Worm (Caenorhabditis elegans) whole organism, L4 larva: Measurements from ENCODE around the gene ubh-1.
A peak's percentile ranks its signal among the peaks of the same experiment; 100 is the strongest.

ENCODE experiments used
- F10B5.3 ChIP-seq: sonication (generic microtip); optimal IDR thresholded peaks from 2 replicates; lab custom pipeline; 2016; ENCODE audit warnings: mild to moderate bottlenecking, missing genetic modification characterization, missing compliant biosample characterization
- F49E8.2 ChIP-seq: sonication (generic microtip); optimal IDR thresholded peaks from 2 replicates; lab custom pipeline; 2016; ENCODE audit warnings: missing compliant biosample characterization, mild to moderate bottlenecking, missing genetic modification characterization, borderline replicate concordance
- R02D3.7 ChIP-seq: fragments of 150-350 bp; sonication (generic microtip); optimal IDR thresholded peaks from 3 replicates; lab custom pipeline; 2014; ENCODE audit warnings: missing biosample characterization, missing genetic modification characterization
- Y105C5A.15 ChIP-seq: fragments of 200-800 bp; sonication (Bioruptor generic); IDR thresholded peaks from 2 replicates; pipeline ENCODE4 v1.3.6; 2022; ENCODE audit warnings: missing genetic modification characterization, missing compliant biosample characterization
- Y75B8A.6 ChIP-seq: fragments of 200-800 bp; sonication (Bioruptor generic); IDR thresholded peaks from 2 replicates; pipeline ENCODE4 v1.3.6; 2022; ENCODE audit warnings: missing genetic modification reagents, missing genetic modification characterization, missing compliant biosample characterization
- ZK337.2 ChIP-seq: fragments of 200-800 bp; sonication (Bioruptor generic); IDR thresholded peaks from 2 replicates; pipeline ENCODE4 v1.3.6; 2022; ENCODE audit warnings: missing genetic modification reagents, missing genetic modification characterization, missing compliant biosample characterization
- aha-1 ChIP-seq: fragments of 150-350 bp; peaks from one replicate; lab custom pipeline; 2014; ENCODE audit warnings: missing biosample characterization, missing genetic modification characterization
- ama-1 ChIP-seq: fragments of 150-350 bp; optimal IDR thresholded peaks from 2 replicates; lab custom pipeline; 2014; ENCODE audit warnings: inconsistent platforms, mixed read lengths
- ceh-20 ChIP-seq: fragments of 200-800 bp; sonication (Bioruptor generic); IDR thresholded peaks from 2 replicates; pipeline ENCODE4 v1.3.6; 2022; ENCODE audit warnings: missing genetic modification reagents, missing genetic modification characterization, missing compliant biosample characterization
- ceh-28 ChIP-seq: fragments of 150-350 bp; optimal IDR thresholded peaks from 2 replicates; lab custom pipeline; 2014; ENCODE audit warnings: missing biosample characterization, missing genetic modification reagents, missing genetic modification characterization
- ceh-32 ChIP-seq: sonication (generic microtip); optimal IDR thresholded peaks from 2 replicates; lab custom pipeline; 2016; ENCODE audit warnings: mild to moderate bottlenecking, missing genetic modification characterization, missing compliant biosample characterization; ENCODE audit not compliant: poor library complexity
- ceh-44 ChIP-seq: fragments of 200-800 bp; sonication (Bioruptor generic); IDR thresholded peaks from 2 replicates; pipeline ENCODE4 v1.3.6; 2022; ENCODE audit warnings: missing genetic modification reagents, missing genetic modification characterization, missing compliant biosample characterization
- cey-2 ChIP-seq: sonication (generic microtip); optimal IDR thresholded peaks from 3 replicates; lab custom pipeline; 2017; ENCODE audit warnings: missing genetic modification characterization, mild to moderate bottlenecking, missing compliant biosample characterization, antibody characterized with exemption, borderline replicate concordance; ENCODE audit not compliant: insufficient read depth
- ctbp-1 ChIP-seq: fragments of 200-800 bp; sonication (Bioruptor generic); IDR thresholded peaks from 2 replicates; pipeline ENCODE4 v1.3.6; 2022; ENCODE audit warnings: missing genetic modification reagents, missing genetic modification characterization, missing compliant biosample characterization
- dmd-6 ChIP-seq: fragments of 200-800 bp; sonication (Bioruptor generic); IDR thresholded peaks from 2 replicates; pipeline ENCODE4 v1.3.6; 2022; ENCODE audit warnings: missing genetic modification reagents, missing genetic modification characterization, missing compliant biosample characterization
- dmd-8 ChIP-seq: fragments of 200-800 bp; sonication (Bioruptor generic); IDR thresholded peaks from 2 replicates; pipeline ENCODE4 v1.3.6; 2022; ENCODE audit warnings: missing genetic modification characterization, missing compliant biosample characterization
- dmd-9 ChIP-seq: fragments of 200-800 bp; sonication (Bioruptor generic); IDR thresholded peaks from 2 replicates; pipeline ENCODE4 v1.3.6; 2022; ENCODE audit warnings: missing genetic modification reagents, missing genetic modification characterization, missing compliant biosample characterization
- duxl-1 ChIP-seq: sonication (generic microtip); optimal IDR thresholded peaks from 2 replicates; lab custom pipeline; 2016; ENCODE audit warnings: mild to moderate bottlenecking, missing genetic modification characterization, moderate library complexity, missing compliant biosample characterization; ENCODE audit not compliant: poor library complexity
- dve-1 ChIP-seq: sonication (generic microtip); optimal IDR thresholded peaks from 2 replicates; lab custom pipeline; 2017; ENCODE audit warnings: antibody characterized with exemption, mild to moderate bottlenecking, missing genetic modification characterization, missing compliant biosample characterization; ENCODE audit not compliant: insufficient read depth
- fkh-10 ChIP-seq: fragments of 150-350 bp; optimal IDR thresholded peaks from 2 replicates; lab custom pipeline; 2014; ENCODE audit warnings: missing biosample characterization, missing genetic modification reagents, missing genetic modification characterization
- fos-1 ChIP-seq: fragments of 150-350 bp; optimal IDR thresholded peaks from 2 replicates; lab custom pipeline; 2014; ENCODE audit warnings: missing biosample characterization, missing genetic modification characterization
- hif-1 ChIP-seq, 2 experiments: sonication (generic microtip); optimal IDR thresholded peaks; 2 replicates each; lab custom pipeline; 2016 to 2017; ENCODE audit warnings: missing compliant biosample characterization in 2 of 2, missing genetic modification characterization in 2 of 2, missing genetic modification reagents in 2 of 2, missing genotype in 2 of 2, mild to moderate bottlenecking in 1 of 2
- hlh-11 ChIP-seq: fragments of 200-800 bp; sonication (Bioruptor generic); optimal IDR thresholded peaks from 2 replicates; lab custom pipeline; 2018; ENCODE audit warnings: mild to moderate bottlenecking, missing genetic modification characterization, missing compliant biosample characterization
- hlh-30 ChIP-seq: sonication (generic microtip); optimal IDR thresholded peaks from 2 replicates; lab custom pipeline; 2017; ENCODE audit warnings: antibody characterized with exemption, mild to moderate bottlenecking, missing genetic modification characterization, missing compliant biosample characterization; ENCODE audit not compliant: insufficient read depth
- jun-1 ChIP-seq: fragments of 150-350 bp; optimal IDR thresholded peaks from 2 replicates; lab custom pipeline; 2014; ENCODE audit warnings: missing biosample characterization, missing genetic modification reagents, missing genetic modification characterization
- lin-1 ChIP-seq: fragments of 200-800 bp; sonication (Bioruptor generic); IDR thresholded peaks from 2 replicates; pipeline ENCODE4 v1.3.6; 2022; ENCODE audit warnings: missing genetic modification reagents, missing genetic modification characterization, missing compliant biosample characterization
- lin-29 ChIP-seq: fragments of 200-800 bp; sonication (Bioruptor generic); IDR thresholded peaks from 2 replicates; pipeline ENCODE4 v1.3.6; 2022; ENCODE audit warnings: missing genetic modification reagents, missing genetic modification characterization, missing compliant biosample characterization
- lin-38 ChIP-seq: fragments of 200-800 bp; sonication (Bioruptor generic); IDR thresholded peaks from 2 replicates; pipeline ENCODE4 v1.3.6; 2022; ENCODE audit warnings: missing genetic modification reagents, missing genetic modification characterization, missing compliant biosample characterization
- lir-3 ChIP-seq: sonication (generic microtip); optimal IDR thresholded peaks from 2 replicates; lab custom pipeline; 2016; ENCODE audit warnings: mild to moderate bottlenecking, missing genetic modification characterization, missing compliant biosample characterization
- lsy-2 ChIP-seq, 2 experiments: fragments of 150-350 bp in 1 of 2; sonication (generic microtip) in 1 of 2; optimal IDR thresholded peaks; 2 replicates each; lab custom pipeline; 2014 to 2017; ENCODE audit warnings: missing biosample characterization in 2 of 2, missing genetic modification characterization in 2 of 2
- madf-5 ChIP-seq, 2 experiments: fragments of 200-800 bp; sonication (Bioruptor generic); IDR thresholded peaks; 2 replicates each; pipeline ENCODE4 v1.3.6; 2022; ENCODE audit warnings: missing compliant biosample characterization in 2 of 2, missing genetic modification characterization in 2 of 2
- madf-9 ChIP-seq: fragments of 200-800 bp; sonication (Bioruptor generic); conservative IDR thresholded peaks from 2 replicates; pipeline ENCODE4 v1.3.6; 2022; ENCODE audit warnings: missing genetic modification reagents, missing genetic modification characterization, missing compliant biosample characterization
- mep-1 ChIP-seq: fragments of 150-350 bp; sonication (generic microtip); optimal IDR thresholded peaks from 3 replicates; lab custom pipeline; 2014; ENCODE audit warnings: missing biosample characterization, missing genetic modification characterization
- mxl-3 ChIP-seq: fragments of 200-800 bp; sonication (Bioruptor generic); optimal IDR thresholded peaks from 2 replicates; lab custom pipeline; 2018; ENCODE audit warnings: mild to moderate bottlenecking, missing genetic modification characterization, missing compliant biosample characterization
- nhr-102 ChIP-seq: sonication (generic microtip); optimal IDR thresholded peaks from 2 replicates; lab custom pipeline; 2016; ENCODE audit warnings: mild to moderate bottlenecking, missing genetic modification characterization, moderate library complexity, missing compliant biosample characterization
- nhr-28 ChIP-seq: fragments of 150-350 bp; optimal IDR thresholded peaks from 2 replicates; lab custom pipeline; 2014; ENCODE audit warnings: missing biosample characterization, missing genetic modification characterization
- nhr-41 ChIP-seq: fragments of 200-800 bp; sonication (Bioruptor generic); IDR thresholded peaks from 2 replicates; pipeline ENCODE4 v1.3.6; 2022; ENCODE audit warnings: missing genetic modification reagents, missing genetic modification characterization, missing compliant biosample characterization
- nhr-42 ChIP-seq: fragments of 200-800 bp; sonication (Bioruptor generic); IDR thresholded peaks from 2 replicates; pipeline ENCODE4 v1.3.6; 2022; ENCODE audit warnings: missing genetic modification characterization, missing compliant biosample characterization
- pha-4 ChIP-seq, 2 experiments: fragments of 150-350 bp in 1 of 2; fragments of 200-800 bp in 1 of 2; sonication (Bioruptor generic) in 1 of 2; IDR thresholded peaks in 1 of 2; optimal IDR thresholded peaks in 1 of 2; 2 replicates each; pipeline versions ENCODE4 v1.3.6 to Lab custom; 2014 to 2022; ENCODE audit warnings: missing genetic modification characterization in 2 of 2, missing genetic modification reagents in 2 of 2, missing biosample characterization in 1 of 2, missing compliant biosample characterization in 1 of 2
- php-3 ChIP-seq: fragments of 200-800 bp; sonication (Bioruptor generic); IDR thresholded peaks from 2 replicates; pipeline ENCODE4 v1.3.6; 2022; ENCODE audit warnings: missing genetic modification reagents, missing genetic modification characterization, missing compliant biosample characterization
- pqm-1 ChIP-seq: sonication (generic microtip); optimal IDR thresholded peaks from 2 replicates; lab custom pipeline; 2017; ENCODE audit warnings: missing biosample characterization, missing genetic modification characterization
- saeg-2 ChIP-seq: fragments of 200-800 bp; sonication (Bioruptor generic); IDR thresholded peaks from 2 replicates; pipeline ENCODE4 v1.3.6; 2022; ENCODE audit warnings: missing genetic modification reagents, missing genetic modification characterization, missing compliant biosample characterization
- skn-1 ChIP-seq: fragments of 150-350 bp; optimal IDR thresholded peaks from 2 replicates; lab custom pipeline; 2014; ENCODE audit warnings: missing biosample characterization, missing genetic modification characterization
- snpc-1.2 ChIP-seq: fragments of 200-800 bp; sonication (Bioruptor generic); IDR thresholded peaks from 2 replicates; pipeline ENCODE4 v1.3.6; 2022; ENCODE audit warnings: missing genetic modification reagents, missing genetic modification characterization, missing compliant biosample characterization
- spr-1 ChIP-seq: sonication (generic microtip); optimal IDR thresholded peaks from 2 replicates; lab custom pipeline; 2016; ENCODE audit warnings: mild to moderate bottlenecking, missing genetic modification characterization, missing compliant biosample characterization
- spr-3 ChIP-seq: fragments of 200-800 bp; sonication (Bioruptor generic); optimal IDR thresholded peaks from 2 replicates; lab custom pipeline; 2018; ENCODE audit warnings: mild to moderate bottlenecking, missing genetic modification characterization, missing compliant biosample characterization
- tra-1 ChIP-seq: fragments of 200-800 bp; sonication (Bioruptor generic); IDR thresholded peaks from 2 replicates; pipeline ENCODE4 v1.3.6; 2022; ENCODE audit warnings: missing genetic modification reagents, missing genetic modification characterization, missing compliant biosample characterization
- zip-11 ChIP-seq: fragments of 200-800 bp; sonication (Bioruptor generic); IDR thresholded peaks from 2 replicates; pipeline ENCODE4 v1.3.6; 2022; ENCODE audit warnings: missing genetic modification characterization, missing compliant biosample characterization
- zip-2 ChIP-seq: fragments of 150-350 bp; optimal IDR thresholded peaks from 2 replicates; lab custom pipeline; 2014; ENCODE audit warnings: missing biosample characterization, missing genetic modification characterization
- ztf-7 ChIP-seq: fragments of 150-350 bp; optimal IDR thresholded peaks from 2 replicates; lab custom pipeline; 2014; ENCODE audit warnings: missing biosample characterization, missing genetic modification characterization

Gene ubh-1

ce11 chrV:6524757-6525156, 13.5 kb upstream of the ubh-1 start, which contains the start of gene acs-1 (continued):
- no peak for TF ChIP-seq saeg-2 (GFP tag; lab: Robert Waterston, UW)
- no peak for TF ChIP-seq skn-1
- 0 out of 2 replicates have a peak, but pooled peaks have one; percentile 28 for TF ChIP-seq lin-1
- no peak for TF ChIP-seq ceh-44 (GFP tag; lab: Robert Waterston, UW)
- TF ChIP-seq php-3 (GFP tag; lab: Robert Waterston, UW), result no peak
- TF ChIP-seq pha-4 (GFP tag; IDR thresholded peaks at IDR 0.05; lab: Robert Waterston, UW), result no peak
- no peak for TF ChIP-seq pha-4 (tag; optimal IDR thresholded peaks at IDR 0.05; lab: Kevin White, UChicago)
- no peak for TF ChIP-seq ceh-32
- TF ChIP-seq F49E8.2 (tag; lab: Kevin White, UChicago), result no peak
- TF ChIP-seq lir-3, result no peak
- no peak for TF ChIP-seq ZK337.2
- no peak for TF ChIP-seq ama-1
- no peak for TF ChIP-seq spr-1 (tag; lab: Kevin White, UChicago)
- TF ChIP-seq hif-1 (tag; optimal IDR thresholded peaks at IDR 0.05; lab: Kevin White, UChicago), result no peak
- no peak for TF ChIP-seq zip-2 (tag; lab: Kevin White, UChicago)
- no peak for TF ChIP-seq dmd-9 (GFP tag; lab: Robert Waterston, UW)
- no peak for TF ChIP-seq ztf-7 (tag; lab: Kevin White, UChicago)
- TF ChIP-seq nhr-42 (GFP tag; lab: Robert Waterston, UW), result no peak
- TF ChIP-seq lin-38, result no peak
- TF ChIP-seq zip-11, result no peak
- TF ChIP-seq fkh-10 (GFP tag; lab: Kevin White, UChicago), result no peak
- peak; percentile 89 for TF ChIP-seq dmd-6 (GFP tag; lab: Robert Waterston, UW)
- peak; percentile 86 for TF ChIP-seq hlh-11 (tag; lab: Kevin White, UChicago)
- TF ChIP-seq nhr-102 (tag; lab: Kevin White, UChicago), result no peak
- TF ChIP-seq duxl-1 (tag; lab: Kevin White, UChicago), result no peak
- TF ChIP-seq ctbp-1, result no peak
- TF ChIP-seq R02D3.7 (tag; lab: Kevin White, UChicago), result no peak
- TF ChIP-seq lin-29 (GFP tag; lab: Robert Waterston, UW), result no peak
- TF ChIP-seq F10B5.3 (tag; lab: Kevin White, UChicago), result no peak
- TF ChIP-seq cey-2, result no peak
- TF ChIP-seq Y75B8A.6 (GFP tag; lab: Robert Waterston, UW), result no peak
- TF ChIP-seq fos-1, result no peak
- peak; percentile 54; the same call in 1 of the 2 replicates for TF ChIP-seq tra-1 (GFP tag; lab: Robert Waterston, UW)
- no peak for TF ChIP-seq mep-1 (tag; lab: Kevin White, UChicago)
- no peak for TF ChIP-seq ceh-28
- TF ChIP-seq mxl-3 (GFP tag; lab: Kevin White, UChicago), result peak; percentile 52
- TF ChIP-seq dve-1 (tag; lab: Kevin White, UChicago), result peak; percentile 63

- TF ChIP-seq ctbp-1 (no peak), madf-5 (GFP tag; IDR thresholded peaks at IDR 0.05; lab: Robert Waterston, UW) (no peak), snpc-1.2 (GFP tag; lab: Robert Waterston, UW) (no peak), tra-1 (GFP tag; lab: Robert Waterston, UW) (peak; percentile 83), lsy-2 (tag; optimal IDR thresholded peaks at IDR 0.05; lab: Kevin White, UChicago) (no peak), dve-1 (tag; lab: Kevin White, UChicago) (peak; percentile 62), nhr-28 (peak; percentile 56), ceh-20 (0 out of 2 replicates have a peak, but pooled peaks have one; percentile 15), nhr-41 (GFP tag; lab: Robert Waterston, UW) (peak; percentile 41; the same call in 1 of the 2 replicates), aha-1 (tag; lab: Kevin White, UChicago) (no peak), pqm-1 (tag; lab: Kevin White, UChicago) (peak; percentile 46), hlh-30 (tag; lab: Kevin White, UChicago) (no peak), madf-9 (GFP tag; lab: Robert Waterston, UW) (no peak), spr-3 (GFP tag; lab: Kevin White, UChicago) (no peak), php-3 (GFP tag; lab: Robert Waterston, UW) (peak; percentile 67; the same call in 1 of the 2 replicates), duxl-1 (tag; lab: Kevin White, UChicago) (no peak), dmd-8 (0 out of 2 replicates have a peak, but pooled peaks have one; percentile 19), jun-1 (tag; lab: Kevin White, UChicago) (no peak), Y105C5A.15 (GFP tag; lab: Robert Waterston, UW) (no peak)
Observed at ce11 chrV:6522879-6523497, 11.8 kb upstream of the ubh-1 start.
